ENCODE assay signal across 3 worm cellular contexts in the genomic region with DNA sequence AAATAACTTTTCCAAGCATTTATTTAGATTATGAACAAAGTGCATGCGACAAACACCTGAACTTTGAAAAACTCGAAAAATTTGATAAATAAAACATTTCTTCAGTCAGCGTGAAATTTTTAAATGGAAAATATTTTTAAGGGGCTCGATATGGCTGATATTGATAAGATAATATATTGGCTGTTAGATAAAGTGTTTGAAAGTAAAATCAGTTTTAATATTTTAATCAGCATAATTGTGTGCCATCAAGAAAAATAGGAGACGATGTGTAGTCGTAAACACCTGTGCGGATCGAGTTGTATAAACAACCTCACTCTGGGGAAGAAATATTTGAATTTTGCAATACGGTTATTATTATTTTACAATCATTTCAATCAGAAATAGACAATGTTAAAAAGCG.
TF ChIP-seq lines count a peak whose summit lies in the region.

No protein-coding gene starts in this region.

TF ChIP-seq in whole organism, L1 larva, 84 proteins besides CTCF, POLR2A, EP300 and RAD21:
- TF ChIP-seq elt-2 (tag; optimal IDR thresholded peaks at IDR 0.05; lab: Kevin White, UChicago) (peak; percentile 66), nhr-12 (tag; optimal IDR thresholded peaks at IDR 0.05; lab: Kevin White, UChicago) (no peak), unc-62 (GFP tag; optimal IDR thresholded peaks at IDR 0.05; lab: Kevin White, UChicago) (no peak), nhr-28 (tag; optimal IDR thresholded peaks at IDR 0.05; lab: Kevin White, UChicago) (no peak), ceh-88 (GFP tag; IDR thresholded peaks at IDR 0.05; lab: Robert Waterston, UW) (no peak), irx-1 (tag; optimal IDR thresholded peaks at IDR 0.05; lab: Kevin White, UChicago) (no peak), fkh-4 (tag; optimal IDR thresholded peaks at IDR 0.05; lab: Kevin White, UChicago; ENCODE audit: borderline replicate concordance) (no peak), mab-9 (GFP tag; IDR thresholded peaks at IDR 0.05; lab: Robert Waterston, UW) (no peak)

TF ChIP-seq in whole organism, L3 larva, 47 proteins besides CTCF, POLR2A, EP300 and RAD21:
- no peak for TF ChIP-seq egl-27 (tag; optimal IDR thresholded peaks at IDR 0.05; lab: Kevin White, UChicago)
- peak; percentile 48 for TF ChIP-seq elt-2 (tag; optimal IDR thresholded peaks at IDR 0.05; lab: Kevin White, UChicago)
- no peak for TF ChIP-seq ceh-16 (tag; optimal IDR thresholded peaks at IDR 0.05; lab: Kevin White, UChicago)

TF ChIP-seq in whole organism, L4 larva, 104 proteins besides CTCF, POLR2A, EP300 and RAD21:
- TF ChIP-seq daf-16 (GFP tag; optimal IDR thresholded peaks at IDR 0.05; lab: Kevin White, UChicago) (no peak), daf-16 (tag; optimal IDR thresholded peaks at IDR 0.05; lab: Kevin White, UChicago) (peak; percentile 90), dve-1 (tag; optimal IDR thresholded peaks at IDR 0.05; lab: Kevin White, UChicago; ENCODE audit: insufficient read depth) (peak; percentile 0), daf-12 (tag; optimal IDR thresholded peaks at IDR 0.05; lab: Kevin White, UChicago) (no peak)
